Worm (Caenorhabditis elegans) whole organism, L4/young adult: ENCODE data around the gene C18A3.10.

Experiments
- W03F9.2 ChIP-seq: fragments of 150-350 bp; optimal IDR thresholded peaks from 2 replicates; lab custom pipeline; 2014; ENCODE audit warnings: missing biosample characterization, missing genetic modification characterization
- dao-5 ChIP-seq: sonication (generic microtip); optimal IDR thresholded peaks from 2 replicates; lab custom pipeline; 2016; ENCODE audit warnings: missing genotype, missing genetic modification characterization, moderate library complexity, missing compliant biosample characterization
- him-1 ChIP-seq: sonication (generic microtip); optimal IDR thresholded peaks from 2 replicates; lab custom pipeline; 2016; ENCODE audit warnings: missing genotype, missing genetic modification reagents, missing genetic modification characterization, missing compliant biosample characterization

DNA sequence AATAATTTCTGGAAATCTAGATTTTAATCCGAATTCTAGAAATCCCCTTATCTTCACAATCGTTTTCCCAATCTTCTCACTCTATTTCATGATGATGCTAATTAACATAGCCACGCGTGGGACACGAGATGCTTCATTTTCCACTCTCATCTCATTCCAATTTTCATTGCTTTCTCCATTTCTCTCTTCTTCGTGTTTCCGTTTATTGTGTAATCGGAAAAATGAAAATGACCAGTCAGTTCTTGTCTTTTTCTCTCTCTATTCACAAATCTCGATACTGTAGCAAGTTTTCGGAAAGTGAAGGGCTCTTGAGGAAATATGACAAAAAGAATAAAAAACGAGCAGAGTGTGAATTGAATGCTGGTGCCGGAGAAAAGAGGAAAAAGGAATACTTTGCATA lies 11.2 kb downstream of the C18A3.10 start:
- TF ChIP-seq him-1 (tag; lab: Kevin White, UChicago): no peak
- no peak for TF ChIP-seq W03F9.2 (tag; lab: Kevin White, UChicago)
- TF ChIP-seq dao-5 (tag; lab: Kevin White, UChicago): no peak
